Worm (Caenorhabditis elegans) whole organism, early embryonic: ENCODE results near the gene bgnt-1.3.

Source experiments
- B0310.2 ChIP-seq: sonication (generic microtip); optimal IDR thresholded peaks from 2 replicates; lab custom pipeline; 2016; ENCODE audit warnings: mild to moderate bottlenecking, missing genetic modification characterization, missing compliant biosample characterization
- F13C5.2 ChIP-seq: sonication (generic microtip); optimal IDR thresholded peaks from 2 replicates; lab custom pipeline; 2017; ENCODE audit warnings: mild to moderate bottlenecking, missing genetic modification characterization, inconsistent platforms, missing compliant biosample characterization
- aly-1 ChIP-seq: sonication (generic microtip); optimal IDR thresholded peaks from 2 replicates; lab custom pipeline; 2016; ENCODE audit warnings: missing genetic modification characterization, missing compliant biosample characterization
- ama-1 ChIP-seq: fragments of 150-350 bp; optimal IDR thresholded peaks from 2 replicates; lab custom pipeline; 2014
- ceh-13 ChIP-seq: fragments of 200-800 bp; sonication (Bioruptor generic); optimal IDR thresholded peaks from 2 replicates; lab custom pipeline; 2018; ENCODE audit warnings: mild to moderate bottlenecking, missing genetic modification characterization, missing compliant biosample characterization
- ceh-36 ChIP-seq: sonication (generic microtip); optimal IDR thresholded peaks from 2 replicates; lab custom pipeline; 2016; ENCODE audit warnings: missing genetic modification characterization, inconsistent platforms, missing compliant biosample characterization
- ets-7 ChIP-seq: sonication (generic microtip); optimal IDR thresholded peaks from 2 replicates; lab custom pipeline; 2016; ENCODE audit warnings: missing genotype, missing genetic modification characterization, missing compliant biosample characterization
- flt-1 ChIP-seq: fragments of 200-800 bp; sonication (Bioruptor generic); IDR thresholded peaks from 2 replicates; pipeline ENCODE4 v1.3.6; 2022; ENCODE audit warnings: missing genetic modification characterization, missing compliant biosample characterization
- hmbx-1 ChIP-seq: sonication (generic microtip); optimal IDR thresholded peaks from 2 replicates; lab custom pipeline; 2016; ENCODE audit warnings: mild to moderate bottlenecking, missing genetic modification characterization, missing compliant biosample characterization
- hmg-4 ChIP-seq: fragments of 200-800 bp; sonication (Bioruptor generic); optimal IDR thresholded peaks from 2 replicates; lab custom pipeline; 2018; ENCODE audit warnings: mild to moderate bottlenecking, missing genetic modification characterization, missing compliant biosample characterization
- hnd-1 ChIP-seq: sonication (generic microtip); optimal IDR thresholded peaks from 2 replicates; lab custom pipeline; 2016; ENCODE audit warnings: missing genetic modification characterization, missing compliant biosample characterization
- pes-1 ChIP-seq: fragments of 200-800 bp; sonication (Bioruptor generic); IDR thresholded peaks from 2 replicates; pipeline ENCODE4 v1.3.6; 2022; ENCODE audit warnings: missing genetic modification reagents, missing genetic modification characterization, missing compliant biosample characterization
- scrt-1 ChIP-seq: fragments of 200-800 bp; sonication (Bioruptor generic); IDR thresholded peaks from 2 replicates; pipeline ENCODE4 v1.3.6; 2022; ENCODE audit warnings: missing genetic modification characterization, missing compliant biosample characterization
- sea-1 ChIP-seq: fragments of 200-800 bp; sonication (Bioruptor generic); conservative IDR thresholded peaks from 2 replicates; pipeline ENCODE4 v1.3.6; 2022; ENCODE audit warnings: missing genetic modification characterization, missing compliant biosample characterization
- tbx-11 ChIP-seq: fragments of 200-800 bp; sonication (Bioruptor generic); IDR thresholded peaks from 2 replicates; pipeline ENCODE4 v1.3.6; 2022; ENCODE audit warnings: missing genetic modification characterization, missing compliant biosample characterization
- tbx-37 ChIP-seq: fragments of 200-800 bp; sonication (Bioruptor generic); conservative IDR thresholded peaks from 2 replicates; pipeline ENCODE4 v1.3.6; 2022; ENCODE audit warnings: missing genetic modification reagents, missing genetic modification characterization, missing compliant biosample characterization
- tra-4 ChIP-seq: sonication (generic microtip); optimal IDR thresholded peaks from 2 replicates; lab custom pipeline; 2017; ENCODE audit warnings: missing genetic modification characterization, missing compliant biosample characterization

The bgnt-1.3 gene

DNA sequence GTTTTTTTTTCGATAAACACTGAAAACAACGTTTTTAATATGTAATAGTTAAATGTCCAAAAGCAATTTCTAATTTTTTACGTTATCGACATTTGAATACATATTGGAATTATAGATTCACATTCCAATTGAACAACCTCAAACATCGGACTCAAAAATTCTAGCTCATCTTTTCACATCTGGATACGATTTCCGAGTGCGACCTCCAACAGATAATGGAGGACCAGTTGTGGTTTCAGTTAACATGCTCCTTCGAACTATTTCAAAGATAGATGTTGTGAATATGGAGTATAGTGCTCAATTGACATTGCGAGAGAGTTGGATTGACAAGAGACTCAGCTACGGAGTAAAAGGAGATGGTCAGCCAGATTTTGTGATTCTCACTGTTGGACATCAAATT is 36.3 kb downstream of the bgnt-1.3 start:
- TF ChIP-seq pes-1 (GFP tag; lab: Robert Waterston, UW) (no peak), sea-1 (no peak), ceh-13 (GFP tag; lab: Kevin White, UChicago) (no peak), F13C5.2 (no peak), ets-7 (tag; lab: Kevin White, UChicago) (no peak), aly-1 (no peak), flt-1 (GFP tag; lab: Robert Waterston, UW) (no peak), ama-1 (lab: Kevin White, UChicago) (no peak), hmbx-1 (no peak), tra-4 (tag; lab: Kevin White, UChicago) (no peak), scrt-1 (GFP tag; lab: Robert Waterston, UW) (no peak), tbx-37 (no peak), ceh-36 (tag; lab: Kevin White, UChicago) (no peak)

DNA sequence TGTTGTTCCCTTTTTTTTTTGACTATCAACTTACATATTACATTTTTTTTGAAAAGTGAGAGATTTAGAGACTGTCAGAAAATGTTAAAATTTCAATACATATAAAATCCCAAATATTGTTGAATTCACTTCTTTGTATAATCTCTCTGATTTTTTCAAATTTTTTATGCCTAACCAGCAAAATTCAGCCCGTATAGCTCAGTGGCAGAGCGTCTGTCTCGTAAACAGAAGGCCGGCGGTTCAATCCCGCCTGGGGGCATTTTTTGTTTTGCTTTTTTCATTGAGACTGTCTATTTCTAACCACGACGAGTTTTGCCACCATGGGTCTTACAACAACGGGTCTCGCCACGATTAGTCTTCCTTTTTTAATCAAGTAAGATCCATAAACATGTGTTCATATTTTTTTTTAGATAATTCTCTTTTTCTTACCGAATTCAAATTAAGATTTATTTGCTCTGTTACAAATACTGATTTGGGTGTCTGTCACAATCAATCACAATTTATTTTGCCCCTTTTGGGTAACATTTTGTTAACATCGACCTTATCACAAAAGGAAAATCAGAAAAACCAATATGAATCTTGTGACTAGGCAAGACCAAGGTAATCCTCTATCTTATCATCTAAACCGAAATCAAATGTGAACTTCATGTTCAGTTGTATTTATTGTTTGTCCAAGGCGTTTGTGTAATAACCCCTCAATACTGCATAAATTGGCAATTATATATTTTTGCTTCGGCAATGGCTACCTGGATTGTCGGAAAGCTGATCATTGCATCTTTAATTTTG is 37.1 kb downstream of the bgnt-1.3 start, which contains the start of gene glc-1:
TSS of gene glc-1 (plus strand) at position 663 of the 786 bp plus-strand sequence.
- no peak for TF ChIP-seq aly-1
- no peak for TF ChIP-seq flt-1 (GFP tag; lab: Robert Waterston, UW)
- no peak for TF ChIP-seq pes-1 (GFP tag; lab: Robert Waterston, UW)
- no peak for TF ChIP-seq scrt-1 (GFP tag; lab: Robert Waterston, UW)
- no peak for TF ChIP-seq tbx-37
- no peak for TF ChIP-seq hmg-4 (GFP tag; lab: Kevin White, UChicago)
- TF ChIP-seq hnd-1, result no peak
- TF ChIP-seq ama-1 (lab: Kevin White, UChicago), result no peak
- TF ChIP-seq ets-7 (tag; lab: Kevin White, UChicago), result no peak
- no peak for TF ChIP-seq tra-4 (tag; lab: Kevin White, UChicago)
- no peak for TF ChIP-seq ceh-13 (GFP tag; lab: Kevin White, UChicago)
- no peak for TF ChIP-seq sea-1
- TF ChIP-seq ceh-36 (tag; lab: Kevin White, UChicago), result no peak
- TF ChIP-seq B0310.2 (tag; lab: Kevin White, UChicago), result no peak
- no peak for TF ChIP-seq hmbx-1

DNA sequence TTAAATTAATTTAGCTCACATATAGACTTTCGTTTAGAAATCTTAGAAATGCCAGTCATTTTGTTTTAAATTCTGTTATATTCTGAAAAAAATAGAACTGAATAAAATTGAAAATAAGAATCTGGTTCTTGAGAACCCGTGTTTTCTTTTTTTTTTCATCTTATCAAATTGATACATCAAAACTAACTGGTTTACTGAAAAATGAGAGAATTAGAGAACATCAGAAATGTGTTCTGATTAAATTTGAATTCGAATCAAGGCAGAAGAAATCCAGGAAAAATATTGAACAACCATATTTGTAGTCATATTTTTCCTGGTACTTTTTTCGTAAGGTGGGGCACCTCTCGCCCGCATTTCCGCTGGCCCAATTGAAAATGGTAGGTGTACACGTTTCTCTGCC is 37.8 kb downstream of the bgnt-1.3 start, which contains the start of gene F11A5.15:
TSS of gene F11A5.15 (minus strand) at position 101 of the 400 bp plus-strand sequence.
- TF ChIP-seq tra-4 (tag; lab: Kevin White, UChicago), result no peak
- TF ChIP-seq ceh-13 (GFP tag; lab: Kevin White, UChicago), result no peak

DNA sequence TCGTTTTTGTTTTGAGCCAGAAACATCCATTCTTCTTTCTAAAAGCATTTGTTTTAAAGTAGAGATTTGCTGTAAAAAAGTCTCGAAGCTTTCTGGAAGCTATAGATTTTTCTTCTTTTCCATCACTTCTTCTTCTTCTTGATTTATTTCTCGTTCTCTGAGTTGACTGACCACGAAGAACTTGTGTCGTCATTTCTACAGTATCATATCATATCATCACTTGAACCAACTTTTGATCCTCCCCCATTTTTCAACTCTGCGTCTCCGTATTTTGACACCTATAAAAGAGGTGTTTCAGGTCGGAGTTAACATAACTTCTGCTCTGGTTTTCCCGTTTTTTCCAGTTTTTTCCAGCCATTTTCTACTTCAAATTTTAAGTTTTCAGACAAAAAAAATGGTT is 41.8 kb downstream of the bgnt-1.3 start, which contains the start of gene F11A5.9:
TSS of gene F11A5.9 (plus strand) at position 386 of the 400 bp plus-strand sequence.
- TF ChIP-seq tra-4 (tag; lab: Kevin White, UChicago), result no peak

DNA sequence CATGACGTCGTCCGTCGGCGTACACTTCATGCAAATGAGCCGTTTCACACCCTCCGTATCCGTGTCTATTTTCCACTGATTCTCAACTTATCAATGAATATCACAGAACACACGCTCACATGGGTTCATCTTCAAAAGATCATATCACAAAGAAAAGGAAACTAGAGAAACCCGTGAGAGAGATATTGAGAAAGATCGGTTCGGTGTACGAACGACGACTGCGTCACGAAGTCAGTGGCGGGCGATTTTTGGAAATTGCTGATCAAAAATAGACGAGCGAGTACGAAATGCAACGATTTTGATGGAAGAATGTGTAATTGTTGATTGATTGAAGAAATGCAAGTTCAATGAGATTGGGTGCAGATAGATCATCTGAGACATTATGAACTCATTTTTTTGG is 43.0 kb downstream of the bgnt-1.3 start:
- no peak for TF ChIP-seq tbx-37
- no peak for TF ChIP-seq ceh-36 (tag; lab: Kevin White, UChicago)
- TF ChIP-seq hmg-4 (GFP tag; lab: Kevin White, UChicago), result no peak
- TF ChIP-seq hmbx-1, result no peak
- TF ChIP-seq tbx-11 (GFP tag; lab: Robert Waterston, UW), result no peak
- TF ChIP-seq B0310.2 (tag; lab: Kevin White, UChicago), result no peak
- no peak for TF ChIP-seq ama-1 (lab: Kevin White, UChicago)
- no peak for TF ChIP-seq scrt-1 (GFP tag; lab: Robert Waterston, UW)
- no peak for TF ChIP-seq ceh-13 (GFP tag; lab: Kevin White, UChicago)
- no peak for TF ChIP-seq ets-7 (tag; lab: Kevin White, UChicago)
- TF ChIP-seq pes-1 (GFP tag; lab: Robert Waterston, UW), result no peak
- TF ChIP-seq hnd-1, result no peak

DNA sequence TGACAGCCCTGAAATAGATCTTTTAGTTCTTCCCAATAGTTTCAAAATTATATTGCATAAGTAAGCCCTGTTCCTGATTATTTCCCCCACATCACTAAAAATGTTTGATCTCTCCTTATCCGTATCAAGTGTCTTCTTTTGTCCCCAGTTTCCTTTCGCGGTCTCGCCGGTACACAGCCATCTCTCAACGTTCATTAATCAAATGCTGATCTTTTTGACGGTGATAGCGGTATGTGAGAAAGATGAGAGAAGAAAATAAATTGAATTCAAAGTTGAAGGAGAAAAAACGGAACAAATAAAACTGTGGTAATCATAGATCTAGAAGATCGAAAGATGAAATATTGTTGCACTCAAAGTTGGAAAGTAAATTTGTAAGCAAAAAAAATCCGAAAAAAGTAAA is 44.6 kb downstream of the bgnt-1.3 start:
- TF ChIP-seq sea-1 (no peak), scrt-1 (GFP tag; lab: Robert Waterston, UW) (no peak), pes-1 (GFP tag; lab: Robert Waterston, UW) (no peak), F13C5.2 (no peak), ceh-36 (tag; lab: Kevin White, UChicago) (no peak), ets-7 (tag; lab: Kevin White, UChicago) (no peak), flt-1 (GFP tag; lab: Robert Waterston, UW) (no peak), tbx-37 (no peak), B0310.2 (tag; lab: Kevin White, UChicago) (no peak), ceh-13 (GFP tag; lab: Kevin White, UChicago) (no peak), ama-1 (lab: Kevin White, UChicago) (no peak), hnd-1 (no peak)

DNA sequence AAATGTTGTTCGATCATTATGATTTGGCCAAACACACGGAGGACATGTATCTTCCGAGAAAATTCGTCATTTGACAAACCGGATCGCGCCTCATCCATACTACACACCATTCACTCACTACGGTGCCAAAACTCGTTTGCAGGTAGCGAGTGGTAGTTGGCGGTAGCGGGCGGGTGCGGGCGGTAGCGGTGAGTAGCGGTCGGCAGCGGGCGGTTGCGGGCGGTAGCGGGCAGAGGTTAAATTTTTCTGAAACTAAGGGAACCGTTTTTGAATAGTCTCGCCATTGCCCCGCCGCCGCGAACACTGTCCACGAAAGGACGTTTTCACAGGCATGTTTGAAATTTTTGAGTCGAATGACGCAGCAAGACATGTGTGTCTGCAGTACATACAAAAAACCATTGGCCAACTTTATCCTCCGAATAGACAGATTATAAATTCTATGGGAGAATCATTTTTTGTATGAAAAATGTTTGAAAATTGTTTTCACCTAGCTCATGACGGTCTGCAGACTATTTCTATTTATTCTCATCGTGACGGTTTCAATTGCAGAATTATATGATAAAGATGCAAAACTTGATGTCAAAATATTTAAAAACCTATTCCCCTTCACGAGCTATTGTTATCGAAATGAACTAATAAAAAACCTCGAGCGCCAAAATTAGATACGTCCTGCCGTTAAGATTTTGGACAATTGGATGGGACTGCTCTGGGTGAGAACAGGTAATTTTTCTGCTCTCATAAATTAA is 45.9 kb downstream of the bgnt-1.3 start, which contains the start of gene F11A5.16:
TSS of gene F11A5.16 (plus strand) at position 696 of the 746 bp plus-strand sequence.
- no peak for TF ChIP-seq hmbx-1
- no peak for TF ChIP-seq B0310.2 (tag; lab: Kevin White, UChicago)
- no peak for TF ChIP-seq F13C5.2
- TF ChIP-seq flt-1 (GFP tag; lab: Robert Waterston, UW), result no peak
- no peak for TF ChIP-seq tbx-11 (GFP tag; lab: Robert Waterston, UW)
- no peak for TF ChIP-seq sea-1
- TF ChIP-seq aly-1, result no peak
- TF ChIP-seq tra-4 (tag; lab: Kevin White, UChicago), result no peak
- no peak for TF ChIP-seq scrt-1 (GFP tag; lab: Robert Waterston, UW)
- no peak for TF ChIP-seq hmg-4 (GFP tag; lab: Kevin White, UChicago)
- TF ChIP-seq ama-1 (lab: Kevin White, UChicago), result no peak
- no peak for TF ChIP-seq tbx-37
- TF ChIP-seq ceh-36 (tag; lab: Kevin White, UChicago), result no peak
- TF ChIP-seq pes-1 (GFP tag; lab: Robert Waterston, UW), result no peak
- no peak for TF ChIP-seq ceh-13 (GFP tag; lab: Kevin White, UChicago)
- no peak for TF ChIP-seq hnd-1
- TF ChIP-seq ets-7 (tag; lab: Kevin White, UChicago), result no peak
